Worm (Caenorhabditis elegans) whole organism, late embryonic: ENCODE measurements around the gene F55C12.2.

Experiments
- C38D4.7 ChIP-seq: fragments of 200-800 bp; sonication (Bioruptor generic); optimal IDR thresholded peaks from 2 replicates; lab custom pipeline; 2018; ENCODE audit warnings: mild to moderate bottlenecking, missing genetic modification characterization, moderate library complexity, missing compliant biosample characterization
- dmd-4 ChIP-seq: sonication (generic microtip); optimal IDR thresholded peaks from 2 replicates; lab custom pipeline; 2016; ENCODE audit warnings: borderline replicate concordance, missing genetic modification characterization, missing compliant biosample characterization
- lin-11 ChIP-seq: fragments of 200-800 bp; sonication (Bioruptor generic); optimal IDR thresholded peaks from 2 replicates; lab custom pipeline; 2018; ENCODE audit warnings: mild to moderate bottlenecking, missing genetic modification characterization, missing compliant biosample characterization
- nfya-1 ChIP-seq: sonication (generic microtip); optimal IDR thresholded peaks from 2 replicates; lab custom pipeline; 2017; ENCODE audit warnings: missing genetic modification characterization, mild to moderate bottlenecking, missing compliant biosample characterization, antibody characterized with exemption, moderate library complexity
- nhr-11 ChIP-seq: fragments of 150-350 bp; optimal IDR thresholded peaks from 2 replicates; lab custom pipeline; 2014; ENCODE audit warnings: missing biosample characterization, missing genetic modification characterization
- nhr-232 ChIP-seq: sonication (generic microtip); optimal IDR thresholded peaks from 2 replicates; lab custom pipeline; 2016; ENCODE audit warnings: missing genetic modification characterization, missing compliant biosample characterization
- pha-2 ChIP-seq: sonication (generic microtip); optimal IDR thresholded peaks from 2 replicates; lab custom pipeline; 2017; ENCODE audit warnings: mild to moderate bottlenecking, missing genetic modification characterization, missing compliant biosample characterization
- pqm-1 ChIP-seq: sonication (generic microtip); optimal IDR thresholded peaks from 2 replicates; lab custom pipeline; 2016; ENCODE audit warnings: missing genetic modification characterization, missing compliant biosample characterization
- ref-2 ChIP-seq: sonication (generic microtip); optimal IDR thresholded peaks from 2 replicates; lab custom pipeline; 2016; ENCODE audit warnings: missing genetic modification characterization, missing compliant biosample characterization
- sox-2 ChIP-seq: fragments of 200-800 bp; sonication (Bioruptor generic); IDR thresholded peaks from 2 replicates; pipeline ENCODE4 v1.3.6; 2022; ENCODE audit warnings: missing genetic modification reagents, missing genetic modification characterization, missing compliant biosample characterization

- no peak for TF ChIP-seq lin-11 (tag; lab: Kevin White, UChicago)
- TF ChIP-seq ref-2 (tag; lab: Kevin White, UChicago) = no peak
- TF ChIP-seq dmd-4 (tag; lab: Kevin White, UChicago) = no peak
- no peak for TF ChIP-seq C38D4.7 (GFP tag; lab: Kevin White, UChicago)
- no peak for TF ChIP-seq nhr-11 (tag; lab: Kevin White, UChicago)
- no peak for TF ChIP-seq sox-2 (GFP tag; lab: Robert Waterston, UW)
- no peak for TF ChIP-seq nhr-232 (tag; lab: Kevin White, UChicago)
- no peak for TF ChIP-seq pqm-1 (tag; lab: Kevin White, UChicago)
- no peak for TF ChIP-seq pha-2 (tag; lab: Kevin White, UChicago)
- no peak for TF ChIP-seq nfya-1
Measured at ce11 chrII:5899080-5899479, 22.5 kb downstream of the F55C12.2 start.
